Fruit fly (Drosophila melanogaster) S2 (cell line): ENCODE measurements around the gene CG31688.

Experiments
- CG8478 ChIP-seq: fragments of >200 bp; optimal IDR thresholded peaks from 2 replicates; lab custom pipeline; 2018
- CTCF ChIP-seq, 2 experiments: fragments of >200 bp; optimal IDR thresholded peaks; 2 replicates each; lab custom pipeline; 2018

DNA sequence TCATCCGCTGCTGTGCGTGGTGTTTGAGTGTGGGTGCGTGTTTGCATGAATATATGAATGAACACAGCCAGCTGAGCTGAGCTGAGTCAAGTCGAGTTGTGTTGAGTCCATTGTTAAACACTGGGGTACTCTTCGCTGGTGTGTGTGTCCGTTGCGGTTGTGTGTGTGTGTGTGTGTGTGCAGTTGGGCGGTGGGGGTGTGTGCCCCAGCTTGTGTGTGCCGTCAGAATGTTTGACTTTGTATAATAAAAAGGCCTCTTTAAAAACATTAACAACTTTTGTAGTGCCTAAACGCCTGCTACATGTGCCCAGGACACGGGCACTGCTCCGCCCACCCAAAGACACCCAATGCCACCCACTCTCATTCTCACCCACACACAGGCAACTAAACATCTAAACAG is 12.5 kb downstream of the CG31688 start:
- TF ChIP-seq CTCF (optimal IDR thresholded peaks at IDR 0.05; lab: Kevin White, UChicago) (no peak), CG8478 (lab: Kevin White, UChicago) (no peak)
